Worm (Caenorhabditis elegans) whole organism, L1 larva: Measurements from ENCODE around the gene R193.2.
A peak's percentile ranks its signal among the peaks of the same experiment; 100 is the strongest.

Experiments
- C34B4.2 ChIP-seq: sonication (generic microtip); optimal IDR thresholded peaks from 2 replicates; lab custom pipeline; 2017; ENCODE audit warnings: mild to moderate bottlenecking, missing genetic modification characterization, missing compliant biosample characterization
- aly-2 ChIP-seq: fragments of 150-350 bp; optimal IDR thresholded peaks from 2 replicates; lab custom pipeline; 2014; ENCODE audit warnings: missing biosample characterization, missing genetic modification characterization
- ama-1 ChIP-seq: fragments of 150-350 bp; optimal IDR thresholded peaks from 2 replicates; lab custom pipeline; 2014
- ceh-63 ChIP-seq: fragments of 200-800 bp; sonication (Bioruptor generic); optimal IDR thresholded peaks from 2 replicates; lab custom pipeline; 2018; ENCODE audit warnings: mild to moderate bottlenecking, missing genetic modification characterization, missing compliant biosample characterization
- ceh-8 ChIP-seq: fragments of 200-800 bp; sonication (Bioruptor generic); optimal IDR thresholded peaks from 2 replicates; lab custom pipeline; 2018; ENCODE audit warnings: mild to moderate bottlenecking, missing genetic modification characterization, moderate library complexity, missing compliant biosample characterization
- ceh-82 ChIP-seq, 3 experiments: fragments of 150-350 bp in 1 of 3; sonication (generic microtip) in 2 of 3; optimal IDR thresholded peaks; 2 replicates each; lab custom pipeline; 2014 to 2017; ENCODE audit warnings: missing biosample characterization in 3 of 3, missing genetic modification characterization in 3 of 3
- ceh-90 ChIP-seq: sonication (generic microtip); optimal IDR thresholded peaks from 2 replicates; lab custom pipeline; 2016; ENCODE audit warnings: missing genetic modification characterization, missing compliant biosample characterization
- efl-1 ChIP-seq, 4 experiments: fragments of 150-350 bp; optimal IDR thresholded peaks in 3 of 4; peaks in 1 of 4; 1 replicate in 1 of 4; 2 replicates in 3 of 4; lab custom pipeline; 2014; ENCODE audit warnings: missing biosample characterization in 2 of 4, missing genetic modification characterization in 2 of 4, missing genetic modification reagents in 2 of 4
- egl-27 ChIP-seq, 2 experiments: fragments of 150-350 bp in 1 of 2; sonication (generic microtip); optimal IDR thresholded peaks; 3 replicates each; lab custom pipeline; 2017 to 2018; ENCODE audit warnings: missing biosample characterization in 2 of 2, missing genetic modification characterization in 2 of 2, missing genetic modification reagents in 2 of 2
- elt-3 ChIP-seq, 6 experiments: fragments of 150-350 bp in 1 of 6; sonication (generic microtip); optimal IDR thresholded peaks; 2 replicates each; lab custom pipeline; 2017 to 2018; ENCODE audit warnings: missing biosample characterization in 6 of 6, missing genetic modification characterization in 6 of 6, inconsistent platforms in 1 of 6
- fkh-4 ChIP-seq: sonication (generic microtip); optimal IDR thresholded peaks from 2 replicates; lab custom pipeline; 2016; ENCODE audit warnings: missing compliant biosample characterization, missing genetic modification characterization, borderline replicate concordance
- fkh-8 ChIP-seq: sonication (generic microtip); optimal IDR thresholded peaks from 2 replicates; lab custom pipeline; 2016; ENCODE audit warnings: mild to moderate bottlenecking, missing genetic modification characterization, missing compliant biosample characterization
- fos-1 ChIP-seq: fragments of 150-350 bp; optimal IDR thresholded peaks from 2 replicates; lab custom pipeline; 2014; ENCODE audit warnings: missing biosample characterization, missing genetic modification characterization
- hlh-17 ChIP-seq: fragments of 200-800 bp; sonication (Bioruptor generic); optimal IDR thresholded peaks from 2 replicates; lab custom pipeline; 2018; ENCODE audit warnings: missing genetic modification characterization, mild to moderate bottlenecking, missing compliant biosample characterization, moderate library complexity, borderline replicate concordance
- hlh-4 ChIP-seq: sonication (generic microtip); optimal IDR thresholded peaks from 2 replicates; lab custom pipeline; 2016; ENCODE audit warnings: mild to moderate bottlenecking, missing genetic modification characterization, missing compliant biosample characterization
- irx-1 ChIP-seq: sonication (generic microtip); optimal IDR thresholded peaks from 2 replicates; lab custom pipeline; 2016; ENCODE audit warnings: missing genetic modification characterization, missing compliant biosample characterization
- lin-13 ChIP-seq: fragments of 150-350 bp; optimal IDR thresholded peaks from 2 replicates; lab custom pipeline; 2014; ENCODE audit warnings: missing biosample characterization, missing genetic modification reagents, missing genetic modification characterization
- lin-14 ChIP-seq: fragments of 200-800 bp; sonication (Bioruptor generic); optimal IDR thresholded peaks from 2 replicates; lab custom pipeline; 2018; ENCODE audit warnings: mild to moderate bottlenecking, missing genetic modification characterization, moderate library complexity, missing compliant biosample characterization
- lin-15B ChIP-seq: fragments of 150-350 bp; sonication (generic microtip); optimal IDR thresholded peaks from 3 replicates; lab custom pipeline; 2014; ENCODE audit warnings: missing biosample characterization, missing genetic modification characterization
- lin-35 ChIP-seq, 2 experiments: fragments of 150-350 bp; optimal IDR thresholded peaks; 2 replicates each; lab custom pipeline; 2014; ENCODE audit warnings: missing biosample characterization in 2 of 2, missing genetic modification characterization in 2 of 2, missing genetic modification reagents in 2 of 2
- lin-39 ChIP-seq: fragments of 150-350 bp; optimal IDR thresholded peaks from 2 replicates; lab custom pipeline; 2014; ENCODE audit warnings: missing biosample characterization, missing genetic modification reagents, missing genetic modification characterization
- lir-3 ChIP-seq: sonication (generic microtip); optimal IDR thresholded peaks from 2 replicates; lab custom pipeline; 2016; ENCODE audit warnings: mild to moderate bottlenecking, missing genetic modification characterization, moderate library complexity, missing compliant biosample characterization; ENCODE audit not compliant: poor library complexity
- lsy-2 ChIP-seq, 2 experiments: fragments of 150-350 bp; optimal IDR thresholded peaks; 2 replicates each; lab custom pipeline; 2014; ENCODE audit warnings: missing biosample characterization in 2 of 2, missing genetic modification characterization in 2 of 2
- mep-1 ChIP-seq: fragments of 150-350 bp; optimal IDR thresholded peaks from 2 replicates; lab custom pipeline; 2014; ENCODE audit warnings: missing biosample characterization, missing genetic modification characterization
- nhr-20 ChIP-seq: sonication (generic microtip); optimal IDR thresholded peaks from 2 replicates; lab custom pipeline; 2016; ENCODE audit warnings: mild to moderate bottlenecking, missing genetic modification characterization, missing compliant biosample characterization
- nhr-28 ChIP-seq: fragments of 150-350 bp; optimal IDR thresholded peaks from 2 replicates; lab custom pipeline; 2014; ENCODE audit warnings: missing biosample characterization, missing genetic modification characterization
- nhr-71 ChIP-seq: sonication (generic microtip); optimal IDR thresholded peaks from 2 replicates; lab custom pipeline; 2016; ENCODE audit warnings: mild to moderate bottlenecking, missing genetic modification characterization, moderate library complexity, missing compliant biosample characterization
- pqm-1 ChIP-seq: sonication (generic microtip); optimal IDR thresholded peaks from 3 replicates; lab custom pipeline; 2017; ENCODE audit warnings: missing biosample characterization, missing genetic modification characterization
- rnt-1 ChIP-seq: sonication (generic microtip); optimal IDR thresholded peaks from 2 replicates; lab custom pipeline; 2016; ENCODE audit warnings: mild to moderate bottlenecking, missing genetic modification characterization, moderate library complexity, missing compliant biosample characterization
- skn-1 ChIP-seq: fragments of 150-350 bp; optimal IDR thresholded peaks from 2 replicates; lab custom pipeline; 2014; ENCODE audit warnings: missing biosample characterization, missing genetic modification characterization
- snpc-4 ChIP-seq: fragments of 150-350 bp; optimal IDR thresholded peaks from 2 replicates; lab custom pipeline; 2014; ENCODE audit warnings: missing biosample characterization, missing genetic modification characterization
- snu-23 ChIP-seq: sonication (generic microtip); optimal IDR thresholded peaks from 2 replicates; lab custom pipeline; 2016; ENCODE audit warnings: missing genetic modification characterization, missing compliant biosample characterization
- sox-4 ChIP-seq: sonication (generic microtip); optimal IDR thresholded peaks from 2 replicates; lab custom pipeline; 2016; ENCODE audit warnings: missing genetic modification characterization, missing compliant biosample characterization
- sup-37 ChIP-seq: fragments of 200-800 bp; sonication (Bioruptor generic); optimal IDR thresholded peaks from 2 replicates; lab custom pipeline; 2018; ENCODE audit warnings: mild to moderate bottlenecking, missing genetic modification characterization, missing compliant biosample characterization
- swsn-7 ChIP-seq: sonication (generic microtip); optimal IDR thresholded peaks from 2 replicates; lab custom pipeline; 2016; ENCODE audit warnings: missing genetic modification characterization, missing compliant biosample characterization
- tbx-2 ChIP-seq: sonication (generic microtip); optimal IDR thresholded peaks from 2 replicates; lab custom pipeline; 2016; ENCODE audit warnings: missing genetic modification characterization, missing compliant biosample characterization
- tlp-1 ChIP-seq: fragments of 150-350 bp; optimal IDR thresholded peaks from 2 replicates; lab custom pipeline; 2014; ENCODE audit warnings: missing biosample characterization, missing genetic modification characterization
- unc-130 ChIP-seq: fragments of 150-350 bp; optimal IDR thresholded peaks from 2 replicates; lab custom pipeline; 2017; ENCODE audit warnings: missing biosample characterization, missing genetic modification characterization, inconsistent platforms
- unc-30 ChIP-seq: sonication (generic microtip); optimal IDR thresholded peaks from 2 replicates; lab custom pipeline; 2017; ENCODE audit warnings: missing biosample characterization, missing genetic modification characterization
- unc-98 ChIP-seq: fragments of 200-800 bp; sonication (Bioruptor generic); IDR thresholded peaks from 2 replicates; pipeline ENCODE4 v1.3.6; 2022; ENCODE audit warnings: missing genetic modification characterization, missing compliant biosample characterization
- zip-4 ChIP-seq: fragments of 200-800 bp; sonication (Bioruptor generic); optimal IDR thresholded peaks from 2 replicates; lab custom pipeline; 2018; ENCODE audit warnings: mild to moderate bottlenecking, missing genetic modification characterization, moderate library complexity, missing compliant biosample characterization
- ztf-11 ChIP-seq, 2 experiments: sonication (generic microtip); optimal IDR thresholded peaks; 2 replicates each; lab custom pipeline; 2016 to 2017; ENCODE audit warnings: missing genetic modification characterization in 2 of 2, missing biosample characterization in 1 of 2, missing compliant biosample characterization in 1 of 2
- ztf-4 ChIP-seq: fragments of 150-350 bp; optimal IDR thresholded peaks from 2 replicates; lab custom pipeline; 2014; ENCODE audit warnings: missing biosample characterization, missing genetic modification characterization

The R193.2 gene

ce11 chrX:1111603-1112002, 36.8 kb downstream of the R193.2 start, which contains the start of gene C05D9.3:
Gene C05D9.3 (plus strand): TSS chrX:1111903.
- TF ChIP-seq ceh-90 (tag; lab: Kevin White, UChicago) (no peak), ceh-82 (tag; optimal IDR thresholded peaks at IDR 0.05; lab: Kevin White, UChicago) (no peak), lin-35 (GFP tag; optimal IDR thresholded peaks at IDR 0.05; lab: Kevin White, UChicago) (no peak), aly-2 (tag; lab: Kevin White, UChicago) (no peak), lir-3 (tag; lab: Kevin White, UChicago) (no peak), fkh-8 (tag; lab: Kevin White, UChicago) (no peak), C34B4.2 (tag; lab: Kevin White, UChicago) (no peak), mep-1 (tag; lab: Kevin White, UChicago) (no peak), lin-13 (no peak), ceh-8 (GFP tag; lab: Kevin White, UChicago) (no peak), ztf-11 (tag; optimal IDR thresholded peaks at IDR 0.05; lab: Kevin White, UChicago) (no peak), unc-30 (tag; lab: Kevin White, UChicago) (no peak), fos-1 (tag; lab: Kevin White, UChicago) (no peak), nhr-20 (tag; lab: Kevin White, UChicago) (no peak)

ce11 chrX:1110723-1111122, 37.7 kb downstream of the R193.2 start:
- TF ChIP-seq lsy-2 (tag; optimal IDR thresholded peaks at IDR 0.05; lab: Kevin White, UChicago) = no peak
- TF ChIP-seq rnt-1 = peak; percentile 55
- TF ChIP-seq nhr-71 = peak; percentile 38
- peak; percentile 51 for TF ChIP-seq lin-14 (GFP tag; lab: Kevin White, UChicago)

- TF ChIP-seq snpc-4 (no peak), fkh-4 (no peak), swsn-7 (no peak), lin-39 (tag; lab: Kevin White, UChicago) (peak; percentile 74), pqm-1 (tag; lab: Kevin White, UChicago) (no peak), rnt-1 (peak; percentile 94), unc-130 (peak; percentile 24), snu-23 (GFP tag; lab: Kevin White, UChicago) (peak; percentile 7), nhr-71 (peak; percentile 44), lsy-2 (tag; optimal IDR thresholded peaks at IDR 0.05; lab: Kevin White, UChicago) (peak in 1 of 2 experiments; percentile 11), skn-1 (tag; lab: Kevin White, UChicago) (no peak), efl-1 (optimal IDR thresholded peaks at IDR 0.05; lab: Kevin White, UChicago) (no peak), efl-1 (GFP tag; optimal IDR thresholded peaks at IDR 0.05 in 1 of 2; lab: Kevin White, UChicago) (peak in 1 of 2 experiments; percentile 61), lin-14 (GFP tag; lab: Kevin White, UChicago) (peak; percentile 71)
Observed at ce11 chrX:1108874-1109273, 39.5 kb downstream of the R193.2 start.

- no peak for TF ChIP-seq tbx-2 (tag; lab: Kevin White, UChicago)
- no peak for TF ChIP-seq unc-98 (GFP tag; lab: Robert Waterston, UW)
- TF ChIP-seq ama-1 (lab: Kevin White, UChicago) = no peak
- TF ChIP-seq sup-37 (GFP tag; lab: Kevin White, UChicago) = no peak
- no peak for TF ChIP-seq ztf-4
- TF ChIP-seq lin-39 (tag; lab: Kevin White, UChicago) = no peak
- no peak for TF ChIP-seq tlp-1 (tag; lab: Kevin White, UChicago)
Observed at ce11 chrX:1107758-1108157, 40.6 kb downstream of the R193.2 start, which contains the start of gene C05D9.4. Gene C05D9.4 (plus strand): TSS chrX:1108058.

ce11 chrX:1103702-1104262, 44.6 kb downstream of the R193.2 start, which contains the start of gene ife-4:
Gene ife-4 (plus strand): TSS chrX:1104212.
- TF ChIP-seq fkh-8 (tag; lab: Kevin White, UChicago) (peak; percentile 7), nhr-28 (tag; lab: Kevin White, UChicago) (no peak), hlh-17 (GFP tag; lab: Kevin White, UChicago) (no peak), ceh-63 (no peak), rnt-1 (no peak), snu-23 (GFP tag; lab: Kevin White, UChicago) (peak; percentile 43), fkh-4 (no peak), swsn-7 (peak; percentile 43), irx-1 (tag; lab: Kevin White, UChicago) (no peak), ceh-90 (tag; lab: Kevin White, UChicago) (no peak), hlh-4 (no peak), ztf-11 (tag; optimal IDR thresholded peaks at IDR 0.05; lab: Kevin White, UChicago) (no peak), sox-4 (no peak), ceh-8 (GFP tag; lab: Kevin White, UChicago) (no peak), zip-4 (GFP tag; lab: Kevin White, UChicago) (no peak), egl-27 (tag; optimal IDR thresholded peaks at IDR 0.05; lab: Kevin White, UChicago) (no peak), lin-14 (GFP tag; lab: Kevin White, UChicago) (peak; percentile 85), elt-3 (tag; optimal IDR thresholded peaks at IDR 0.05; lab: Kevin White, UChicago) (no peak), lin-15B (no peak)
